Worm (Caenorhabditis elegans) whole organism, late embryonic: Measurements from ENCODE around the gene emb-8.

Experiments
- C38D4.7 ChIP-seq: fragments of 200-800 bp; sonication (Bioruptor generic); optimal IDR thresholded peaks from 2 replicates; lab custom pipeline; 2018; ENCODE audit warnings: mild to moderate bottlenecking, missing genetic modification characterization, moderate library complexity, missing compliant biosample characterization
- K02D7.2 ChIP-seq: sonication (generic microtip); optimal IDR thresholded peaks from 2 replicates; lab custom pipeline; 2017; ENCODE audit warnings: mild to moderate bottlenecking, missing genetic modification characterization, missing compliant biosample characterization
- K09A11.1 ChIP-seq: sonication (generic microtip); optimal IDR thresholded peaks from 2 replicates; lab custom pipeline; 2017; ENCODE audit warnings: antibody characterized with exemption, mild to moderate bottlenecking, missing genetic modification characterization, missing compliant biosample characterization; ENCODE audit not compliant: insufficient read depth
- T23F11.4 ChIP-seq: fragments of 200-800 bp; sonication (Bioruptor generic); optimal IDR thresholded peaks from 2 replicates; lab custom pipeline; 2018; ENCODE audit warnings: mild to moderate bottlenecking, missing genetic modification characterization, missing compliant biosample characterization
- ceh-14 ChIP-seq: sonication (generic microtip); optimal IDR thresholded peaks from 2 replicates; lab custom pipeline; 2016; ENCODE audit warnings: missing genotype, missing genetic modification characterization, missing compliant biosample characterization
- ceh-24 ChIP-seq: sonication (generic microtip); optimal IDR thresholded peaks from 2 replicates; lab custom pipeline; 2016; ENCODE audit warnings: mild to moderate bottlenecking, missing genetic modification characterization, missing compliant biosample characterization
- ceh-31 ChIP-seq: sonication (generic microtip); optimal IDR thresholded peaks from 2 replicates; lab custom pipeline; 2016; ENCODE audit warnings: missing genetic modification characterization, missing compliant biosample characterization
- ceh-34 ChIP-seq: sonication (generic microtip); optimal IDR thresholded peaks from 2 replicates; lab custom pipeline; 2016; ENCODE audit warnings: mild to moderate bottlenecking, missing genetic modification characterization, missing compliant biosample characterization
- che-1 ChIP-seq: sonication (generic microtip); optimal IDR thresholded peaks from 2 replicates; lab custom pipeline; 2016; ENCODE audit warnings: mild to moderate bottlenecking, missing genetic modification characterization, missing compliant biosample characterization
- elt-2 ChIP-seq: sonication (generic microtip); optimal IDR thresholded peaks from 2 replicates; lab custom pipeline; 2016; ENCODE audit warnings: missing genetic modification reagents, missing genetic modification characterization, missing compliant biosample characterization
- fkh-6 ChIP-seq: sonication (generic microtip); optimal IDR thresholded peaks from 2 replicates; lab custom pipeline; 2016; ENCODE audit warnings: missing genetic modification characterization, missing compliant biosample characterization
- hlh-15 ChIP-seq: sonication (generic microtip); optimal IDR thresholded peaks from 2 replicates; lab custom pipeline; 2016; ENCODE audit warnings: missing genetic modification characterization, missing compliant biosample characterization
- hlh-30 ChIP-seq: sonication (generic microtip); optimal IDR thresholded peaks from 2 replicates; lab custom pipeline; 2017; ENCODE audit warnings: antibody characterized with exemption, missing genetic modification characterization, missing compliant biosample characterization; ENCODE audit not compliant: insufficient read depth
- hlh-8 ChIP-seq: sonication (generic microtip); optimal IDR thresholded peaks from 2 replicates; lab custom pipeline; 2016; ENCODE audit warnings: missing genotype, missing genetic modification characterization, missing compliant biosample characterization
- lin-11 ChIP-seq: fragments of 200-800 bp; sonication (Bioruptor generic); optimal IDR thresholded peaks from 2 replicates; lab custom pipeline; 2018; ENCODE audit warnings: mild to moderate bottlenecking, missing genetic modification characterization, missing compliant biosample characterization
- nhr-11 ChIP-seq: fragments of 150-350 bp; optimal IDR thresholded peaks from 2 replicates; lab custom pipeline; 2014; ENCODE audit warnings: missing biosample characterization, missing genetic modification characterization
- nhr-232 ChIP-seq: sonication (generic microtip); optimal IDR thresholded peaks from 2 replicates; lab custom pipeline; 2016; ENCODE audit warnings: missing genetic modification characterization, missing compliant biosample characterization
- pat-9 ChIP-seq: fragments of 200-800 bp; sonication (Bioruptor generic); optimal IDR thresholded peaks from 2 replicates; lab custom pipeline; 2018; ENCODE audit warnings: mild to moderate bottlenecking, missing genetic modification characterization, moderate library complexity, missing compliant biosample characterization
- pha-4 ChIP-seq: fragments of 150-350 bp; optimal IDR thresholded peaks from 2 replicates; lab custom pipeline; 2018; ENCODE audit warnings: missing biosample characterization, missing genetic modification reagents, missing genetic modification characterization
- ref-2 ChIP-seq: sonication (generic microtip); optimal IDR thresholded peaks from 2 replicates; lab custom pipeline; 2016; ENCODE audit warnings: missing genetic modification characterization, missing compliant biosample characterization
- tbx-2 ChIP-seq: sonication (generic microtip); optimal IDR thresholded peaks from 2 replicates; lab custom pipeline; 2016; ENCODE audit warnings: missing genetic modification characterization, missing compliant biosample characterization
- tbx-7 ChIP-seq: sonication (generic microtip); optimal IDR thresholded peaks from 2 replicates; lab custom pipeline; 2016; ENCODE audit warnings: missing genotype, missing genetic modification characterization, missing compliant biosample characterization
- ttx-3 ChIP-seq: sonication (generic microtip); optimal IDR thresholded peaks from 2 replicates; lab custom pipeline; 2016; ENCODE audit warnings: missing genetic modification reagents, missing genetic modification characterization, missing compliant biosample characterization
- unc-42 ChIP-seq: sonication (generic microtip); optimal IDR thresholded peaks from 2 replicates; lab custom pipeline; 2016; ENCODE audit warnings: missing genotype, missing genetic modification characterization, missing compliant biosample characterization
- unc-86 ChIP-seq: sonication (generic microtip); optimal IDR thresholded peaks from 2 replicates; lab custom pipeline; 2016; ENCODE audit warnings: missing genetic modification characterization, missing compliant biosample characterization
- zip-5 ChIP-seq: sonication (generic microtip); optimal IDR thresholded peaks from 2 replicates; lab custom pipeline; 2016; ENCODE audit warnings: missing genetic modification characterization, missing compliant biosample characterization
- ztf-16 ChIP-seq: sonication (generic microtip); optimal IDR thresholded peaks from 2 replicates; lab custom pipeline; 2017; ENCODE audit warnings: missing genetic modification characterization, missing compliant biosample characterization

The emb-8 gene

ce11 chrIII:5150012-5150411, 49.5 kb downstream of the emb-8 start:
- TF ChIP-seq tbx-2 (tag; lab: Kevin White, UChicago) (peak; percentile 68), hlh-8 (no peak)
- TF ChIP-seq, all 69 proteins: peak for 1

ce11 chrIII:5149478-5149877, 50.0 kb downstream of the emb-8 start, which contains the start of gene Y54H5A.2:
TSS of gene Y54H5A.2 (minus strand) at chrIII:5149578.
- TF ChIP-seq ttx-3 (tag; lab: Kevin White, UChicago), result no peak
- TF ChIP-seq tbx-7, result no peak
- no peak for TF ChIP-seq K02D7.2 (tag; lab: Kevin White, UChicago)
- TF ChIP-seq ref-2 (tag; lab: Kevin White, UChicago), result no peak
- no peak for TF ChIP-seq T23F11.4 (GFP tag; lab: Kevin White, UChicago)
- no peak for TF ChIP-seq C38D4.7
- TF ChIP-seq unc-86 (tag; lab: Kevin White, UChicago), result no peak
- no peak for TF ChIP-seq pha-4 (tag; lab: Kevin White, UChicago)
- no peak for TF ChIP-seq pat-9 (tag; lab: Kevin White, UChicago)
- TF ChIP-seq ceh-34, result no peak
- TF ChIP-seq che-1, result no peak
- TF ChIP-seq hlh-30 (tag; lab: Kevin White, UChicago), result no peak
- no peak for TF ChIP-seq nhr-232 (tag; lab: Kevin White, UChicago)
- no peak for TF ChIP-seq ceh-31 (tag; lab: Kevin White, UChicago)
- no peak for TF ChIP-seq ceh-14 (tag; lab: Kevin White, UChicago)
- TF ChIP-seq fkh-6 (tag; lab: Kevin White, UChicago), result no peak
- TF ChIP-seq K09A11.1 (tag; lab: Kevin White, UChicago), result no peak
- TF ChIP-seq nhr-11 (tag; lab: Kevin White, UChicago), result no peak
- TF ChIP-seq, all 69 proteins: peak for 0

DNA sequence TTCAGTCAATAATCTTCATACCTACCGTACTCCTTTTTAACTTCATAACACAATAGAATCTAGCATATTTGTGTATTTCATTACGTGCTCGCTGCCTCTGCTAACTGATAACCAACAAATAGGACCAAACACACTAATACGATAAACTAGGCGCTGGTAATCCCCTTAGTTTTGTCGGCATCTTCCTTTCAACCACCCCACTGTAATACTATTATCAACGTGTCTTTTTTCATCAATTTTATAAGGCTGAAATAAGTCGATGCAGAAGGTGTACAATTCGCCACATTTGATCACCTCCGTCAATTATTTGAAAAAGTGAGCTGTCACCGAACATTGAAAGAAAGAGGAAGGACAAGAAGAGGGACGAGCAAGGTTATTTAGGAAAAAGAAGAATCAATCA, 52.0 kb downstream of the emb-8 start:
- TF ChIP-seq tbx-2 (tag; lab: Kevin White, UChicago) (no peak), C38D4.7 (no peak), lin-11 (tag; lab: Kevin White, UChicago) (no peak), ceh-24 (no peak), ztf-16 (no peak), zip-5 (no peak)

- TF ChIP-seq hlh-15 (tag; lab: Kevin White, UChicago) (no peak), tbx-2 (tag; lab: Kevin White, UChicago) (peak; percentile 74), unc-42 (no peak), K09A11.1 (tag; lab: Kevin White, UChicago) (no peak), elt-2 (tag; lab: Kevin White, UChicago) (peak; percentile 91)
These were observed 52.7 kb downstream of the emb-8 start for ce11 chrIII:5146749-5147148.
